Worm (Caenorhabditis elegans) whole organism, young adult: ENCODE data around the gene T11F9.22.
"Not testable (repeated sequence)": the region's sequence is repeated elsewhere in the genome, so short reads cannot be mapped to it uniquely, and the experiment has no call there.

ENCODE experiments used
- B0336.3 ChIP-seq: fragments of 200-800 bp; sonication (Bioruptor generic); IDR thresholded peaks from 2 replicates; pipeline ENCODE4 v1.3.6; 2022; ENCODE audit warnings: missing genetic modification characterization, missing compliant biosample characterization
- D2030.7 ChIP-seq: fragments of 200-800 bp; sonication (Bioruptor generic); IDR thresholded peaks from 2 replicates; pipeline ENCODE4 v1.3.6; 2022; ENCODE audit warnings: missing genetic modification reagents, missing genetic modification characterization, missing compliant biosample characterization
- F10E7.11 ChIP-seq: sonication (generic microtip); optimal IDR thresholded peaks from 2 replicates; lab custom pipeline; 2017; ENCODE audit warnings: mild to moderate bottlenecking, missing genetic modification characterization, moderate library complexity, missing compliant biosample characterization
- F33H1.4 ChIP-seq: fragments of 200-800 bp; sonication (Bioruptor generic); IDR thresholded peaks from 2 replicates; pipeline ENCODE4 v1.3.6; 2022; ENCODE audit warnings: missing genetic modification reagents, missing genetic modification characterization, missing compliant biosample characterization
- F39B2.1 ChIP-seq: fragments of 200-800 bp; sonication (Bioruptor generic); IDR thresholded peaks from 2 replicates; pipeline ENCODE4 v1.3.6; 2022; ENCODE audit warnings: missing genetic modification reagents, missing genetic modification characterization, missing compliant biosample characterization
- F49E8.2 ChIP-seq: sonication (generic microtip); optimal IDR thresholded peaks from 3 replicates; lab custom pipeline; 2017; ENCODE audit warnings: missing genetic modification characterization, mild to moderate bottlenecking, missing compliant biosample characterization, antibody characterized with exemption, moderate library complexity; ENCODE audit not compliant: insufficient read depth
- F57A8.1 ChIP-seq: fragments of 200-800 bp; sonication (Bioruptor generic); optimal IDR thresholded peaks from 2 replicates; lab custom pipeline; 2018; ENCODE audit warnings: mild to moderate bottlenecking, missing genetic modification characterization, moderate library complexity, missing compliant biosample characterization
- F57C9.4 ChIP-seq: sonication (generic microtip); optimal IDR thresholded peaks from 2 replicates; lab custom pipeline; 2017; ENCODE audit warnings: mild to moderate bottlenecking, missing genetic modification characterization, missing compliant biosample characterization
- Y56A3A.18 ChIP-seq: fragments of 200-800 bp; sonication (Bioruptor generic); IDR thresholded peaks from 2 replicates; pipeline ENCODE4 v1.3.6; 2022; ENCODE audit warnings: missing genetic modification reagents, missing genetic modification characterization, missing compliant biosample characterization
- aptf-2 ChIP-seq: fragments of 200-800 bp; sonication (Bioruptor generic); conservative IDR thresholded peaks from 2 replicates; pipeline ENCODE4 v1.3.6; 2022; ENCODE audit warnings: missing genetic modification reagents, missing genetic modification characterization, missing compliant biosample characterization
- atf-7 ChIP-seq: sonication (generic microtip); optimal IDR thresholded peaks from 2 replicates; lab custom pipeline; 2017; ENCODE audit warnings: mild to moderate bottlenecking, missing genetic modification characterization, missing compliant biosample characterization
- attf-6 ChIP-seq: fragments of 200-800 bp; sonication (Bioruptor generic); IDR thresholded peaks from 2 replicates; pipeline ENCODE4 v1.3.6; 2022; ENCODE audit warnings: missing genetic modification reagents, missing genetic modification characterization, missing compliant biosample characterization
- ceh-27 ChIP-seq: fragments of 200-800 bp; sonication (Bioruptor generic); optimal IDR thresholded peaks from 2 replicates; lab custom pipeline; 2018; ENCODE audit warnings: mild to moderate bottlenecking, missing genetic modification characterization, moderate library complexity, missing compliant biosample characterization
- ceh-58 ChIP-seq: fragments of 200-800 bp; sonication (Bioruptor generic); IDR thresholded peaks from 2 replicates; pipeline ENCODE4 v1.3.6; 2022; ENCODE audit warnings: missing genetic modification characterization, missing compliant biosample characterization
- dox-1 ChIP-seq: fragments of 200-800 bp; sonication (Bioruptor generic); IDR thresholded peaks from 2 replicates; pipeline ENCODE4 v1.3.6; 2022; ENCODE audit warnings: missing genetic modification reagents, missing genetic modification characterization, missing compliant biosample characterization
- efl-1 ChIP-seq: fragments of 150-350 bp; optimal IDR thresholded peaks from 2 replicates; lab custom pipeline; 2014; ENCODE audit warnings: missing biosample characterization, missing genetic modification reagents, missing genetic modification characterization
- ekl-4 ChIP-seq: fragments of 200-800 bp; sonication (Bioruptor generic); IDR thresholded peaks from 2 replicates; pipeline ENCODE4 v1.3.6; 2022; ENCODE audit warnings: missing genetic modification reagents, missing genetic modification characterization, missing compliant biosample characterization
- hmg-1.2 ChIP-seq: fragments of 200-800 bp; sonication (Bioruptor generic); IDR thresholded peaks from 2 replicates; pipeline ENCODE4 v1.3.6; 2022; ENCODE audit warnings: missing genetic modification reagents, missing genetic modification characterization, missing compliant biosample characterization
- hmg-20 ChIP-seq: fragments of 200-800 bp; sonication (Bioruptor generic); IDR thresholded peaks from 2 replicates; pipeline ENCODE4 v1.3.6; 2022; ENCODE audit warnings: missing genetic modification reagents, missing genetic modification characterization, missing compliant biosample characterization
- lsl-1 ChIP-seq: fragments of 200-800 bp; sonication (Bioruptor generic); optimal IDR thresholded peaks from 2 replicates; lab custom pipeline; 2018; ENCODE audit warnings: mild to moderate bottlenecking, missing genetic modification characterization, moderate library complexity, missing compliant biosample characterization
- lsy-27 ChIP-seq: sonication (generic microtip); optimal IDR thresholded peaks from 2 replicates; lab custom pipeline; 2017; ENCODE audit warnings: missing genetic modification characterization, mild to moderate bottlenecking, missing compliant biosample characterization, antibody characterized with exemption, missing genotype, borderline replicate concordance; ENCODE audit not compliant: insufficient read depth
- madf-10 ChIP-seq: sonication (generic microtip); optimal IDR thresholded peaks from 2 replicates; lab custom pipeline; 2016; ENCODE audit warnings: mild to moderate bottlenecking, missing genetic modification characterization, missing compliant biosample characterization
- madf-6 ChIP-seq: fragments of 200-800 bp; sonication (Bioruptor generic); IDR thresholded peaks from 2 replicates; pipeline ENCODE4 v1.3.6; 2022; ENCODE audit warnings: missing genetic modification reagents, missing genetic modification characterization, missing compliant biosample characterization
- madf-8 ChIP-seq: fragments of 200-800 bp; sonication (Bioruptor generic); conservative IDR thresholded peaks from 2 replicates; pipeline ENCODE4 v1.3.6; 2022; ENCODE audit warnings: missing genetic modification reagents, missing genetic modification characterization, missing compliant biosample characterization
- mes-4 ChIP-seq: sonication (generic microtip); optimal IDR thresholded peaks from 2 replicates; lab custom pipeline; 2016; ENCODE audit warnings: missing genotype, missing genetic modification characterization, missing compliant biosample characterization
- pha-4 ChIP-seq: fragments of 150-350 bp; sonication (generic microtip); optimal IDR thresholded peaks from 2 replicates; lab custom pipeline; 2014; ENCODE audit warnings: missing biosample characterization, missing genetic modification reagents, missing genetic modification characterization
- rcor-1 ChIP-seq: fragments of 200-800 bp; sonication (Bioruptor generic); IDR thresholded peaks from 2 replicates; pipeline ENCODE4 v1.3.6; 2022; ENCODE audit warnings: missing genetic modification reagents, missing genetic modification characterization, missing compliant biosample characterization
- rec-8 ChIP-seq, 2 experiments: sonication (generic microtip); optimal IDR thresholded peaks; 2 replicates each; lab custom pipeline; 2016; ENCODE audit warnings: mild to moderate bottlenecking in 2 of 2, missing genetic modification characterization in 2 of 2, missing genetic modification reagents in 2 of 2, missing genotype in 2 of 2, missing biosample characterization in 1 of 2, missing compliant biosample characterization in 1 of 2, moderate library complexity in 1 of 2
- snpc-1.1 ChIP-seq: sonication (generic microtip); optimal IDR thresholded peaks from 2 replicates; lab custom pipeline; 2017; ENCODE audit warnings: missing genetic modification characterization, mild to moderate bottlenecking, missing compliant biosample characterization, antibody characterized with exemption, moderate library complexity, missing genotype, missing genetic modification reagents; ENCODE audit not compliant: insufficient read depth
- snpc-3.4 ChIP-seq: sonication (generic microtip); optimal IDR thresholded peaks from 2 replicates; lab custom pipeline; 2017; ENCODE audit warnings: missing genetic modification characterization, mild to moderate bottlenecking, missing compliant biosample characterization, antibody characterized with exemption, moderate library complexity, missing genotype, missing genetic modification reagents
- snpc-4 ChIP-seq, 5 experiments: fragments of 150-350 bp in 1 of 5; sonication (generic microtip) in 4 of 5; optimal IDR thresholded peaks; 2 replicates each; lab custom pipeline; 2014 to 2018; ENCODE audit warnings: missing genetic modification characterization in 5 of 5, missing biosample characterization in 3 of 5, antibody characterized with exemption in 2 of 5, mild to moderate bottlenecking in 2 of 5, missing compliant biosample characterization in 2 of 5, missing genotype in 2 of 5, moderate library complexity in 2 of 5, missing genetic modification reagents in 1 of 5
- somi-1 ChIP-seq: fragments of 200-800 bp; sonication (Bioruptor generic); optimal IDR thresholded peaks from 2 replicates; lab custom pipeline; 2018; ENCODE audit warnings: mild to moderate bottlenecking, missing genetic modification characterization, missing compliant biosample characterization
- tbp1 ChIP-seq: fragments of 200-800 bp; sonication (Bioruptor generic); optimal IDR thresholded peaks from 2 replicates; lab custom pipeline; 2018; ENCODE audit warnings: mild to moderate bottlenecking, missing genetic modification characterization, missing compliant biosample characterization
- tlf-1 ChIP-seq: fragments of 200-800 bp; sonication (Bioruptor generic); optimal IDR thresholded peaks from 2 replicates; lab custom pipeline; 2018; ENCODE audit warnings: mild to moderate bottlenecking, missing genetic modification characterization, missing compliant biosample characterization
- xnd-1 ChIP-seq: sonication (generic microtip); optimal IDR thresholded peaks from 2 replicates; lab custom pipeline; 2016; ENCODE audit warnings: missing genotype, missing genetic modification reagents, missing genetic modification characterization, missing compliant biosample characterization
- ztf-6 ChIP-seq: fragments of 200-800 bp; sonication (Bioruptor generic); IDR thresholded peaks from 2 replicates; pipeline ENCODE4 v1.3.6; 2022; ENCODE audit warnings: missing genetic modification reagents, missing genetic modification characterization, missing compliant biosample characterization

Gene T11F9.22

DNA sequence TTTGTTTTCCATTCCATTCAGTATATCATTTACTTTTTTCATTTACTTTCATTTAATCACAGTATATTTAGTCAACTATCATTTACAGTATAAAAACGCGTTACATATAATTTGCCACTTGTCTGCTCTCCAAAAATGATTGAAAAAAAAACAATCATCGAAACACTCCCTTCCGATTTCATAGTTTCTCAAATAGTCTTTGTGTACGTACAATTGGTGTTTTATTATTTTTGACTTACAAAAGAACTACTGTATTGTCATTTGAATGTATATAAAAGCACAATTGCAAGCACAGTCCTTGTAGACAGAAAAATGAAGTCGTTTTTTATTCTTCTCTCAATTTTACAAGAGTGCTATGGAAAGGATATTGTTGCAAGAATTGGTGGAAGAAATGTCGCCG is 5.1 kb upstream of the T11F9.22 start, which contains the start of gene nas-22 (continued):
- TF ChIP-seq lsl-1 (GFP tag; lab: Kevin White, UChicago), result no peak

ce11 chrV:11475638-11476037 is 3.9 kb upstream of the T11F9.22 start, which contains the start of gene T11F9.7:
T11F9.7 (plus strand) TSS chrV:11475938.
- not testable (repeated sequence) for TF ChIP-seq F57C9.4 (tag; lab: Kevin White, UChicago); somi-1 (GFP tag; lab: Kevin White, UChicago); lsy-27 (tag; lab: Kevin White, UChicago)

- TF ChIP-seq F39B2.1 (GFP tag; lab: Robert Waterston, UW) (peak; percentile 8; the same call in 1 of the 2 replicates), snpc-1.1 (peak; percentile 91), xnd-1 (tag; lab: Kevin White, UChicago) (peak; percentile 12), tbp1 (GFP tag; lab: Kevin White, UChicago) (peak; percentile 53), F33H1.4 (GFP tag; lab: Robert Waterston, UW) (peak; percentile 26), B0336.3 (GFP tag; lab: Robert Waterston, UW) (peak; percentile 46; the same call in 1 of the 2 replicates), efl-1 (GFP tag; lab: Kevin White, UChicago) (peak; percentile 0), hmg-1.2 (GFP tag; lab: Robert Waterston, UW) (peak; percentile 54), snpc-4 (GFP tag; optimal IDR thresholded peaks at IDR 0.05; lab: Kevin White, UChicago) (peak; percentile 76), snpc-4 (tag; optimal IDR thresholded peaks at IDR 0.05; lab: Kevin White, UChicago) (peak; percentile 56 to 92 (median 84)), dox-1 (GFP tag; lab: Robert Waterston, UW) (peak; percentile 66), snpc-3.4 (tag; lab: Kevin White, UChicago) (peak; percentile 47), ekl-4 (GFP tag; lab: Robert Waterston, UW) (0 out of 2 replicates have a peak, but pooled peaks have one; percentile 62), rcor-1 (GFP tag; lab: Robert Waterston, UW) (peak; percentile 33; the same call in 1 of the 2 replicates), D2030.7 (GFP tag; lab: Robert Waterston, UW) (peak; percentile 81), madf-8 (GFP tag; lab: Robert Waterston, UW) (peak; percentile 35; the same call in 1 of the 2 replicates), attf-6 (GFP tag; lab: Robert Waterston, UW) (peak; percentile 49; the same call in 1 of the 2 replicates), F49E8.2 (tag; lab: Kevin White, UChicago) (peak; percentile 33), lsl-1 (GFP tag; lab: Kevin White, UChicago) (peak; percentile 31)
Measured at ce11 chrV:11478028-11478427, 1.5 kb upstream of the T11F9.22 start.

- TF ChIP-seq lsl-1 (GFP tag; lab: Kevin White, UChicago); madf-10 (tag; lab: Kevin White, UChicago); ceh-58 (GFP tag; lab: Robert Waterston, UW): not testable (repeated sequence)
Measured at ce11 chrV:11480734-11481133, 1.2 kb downstream of the T11F9.22 start, which contains the start of gene T11F9.14. T11F9.14 (minus strand) TSS chrV:11480834.

DNA sequence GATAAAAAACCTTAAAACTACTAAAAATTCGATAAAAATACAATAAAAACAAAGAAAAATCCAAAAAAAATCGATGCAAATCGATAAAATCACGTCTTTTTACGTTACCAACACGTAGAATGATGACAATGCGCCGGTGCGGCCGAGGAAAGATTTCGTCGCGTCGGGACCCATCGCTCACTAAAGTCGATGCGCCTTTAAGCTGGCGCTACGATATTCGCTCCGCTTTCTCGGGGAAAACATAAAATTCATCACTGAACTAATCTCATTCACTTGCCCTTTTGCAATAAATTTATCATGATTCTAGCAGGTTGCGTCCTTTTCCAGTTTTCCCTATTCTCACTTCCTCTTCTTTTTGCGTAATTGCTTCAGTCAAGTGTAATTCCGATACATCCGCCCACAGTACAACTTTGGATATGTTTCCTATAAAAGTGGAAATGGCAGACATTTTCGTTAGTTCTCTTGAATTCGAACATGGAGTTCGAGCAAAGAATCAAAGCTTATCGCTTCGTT is 4.1 kb downstream of the T11F9.22 start, which contains the start of gene col-157:
col-157 (plus strand) TSS at position 463 of the 513 bp plus-strand sequence.
- TF ChIP-seq F33H1.4 (GFP tag; lab: Robert Waterston, UW) (peak; percentile 68), madf-6 (GFP tag; lab: Robert Waterston, UW) (peak; percentile 33; the same call in 1 of the 2 replicates), lsl-1 (GFP tag; lab: Kevin White, UChicago) (peak; percentile 62)

DNA sequence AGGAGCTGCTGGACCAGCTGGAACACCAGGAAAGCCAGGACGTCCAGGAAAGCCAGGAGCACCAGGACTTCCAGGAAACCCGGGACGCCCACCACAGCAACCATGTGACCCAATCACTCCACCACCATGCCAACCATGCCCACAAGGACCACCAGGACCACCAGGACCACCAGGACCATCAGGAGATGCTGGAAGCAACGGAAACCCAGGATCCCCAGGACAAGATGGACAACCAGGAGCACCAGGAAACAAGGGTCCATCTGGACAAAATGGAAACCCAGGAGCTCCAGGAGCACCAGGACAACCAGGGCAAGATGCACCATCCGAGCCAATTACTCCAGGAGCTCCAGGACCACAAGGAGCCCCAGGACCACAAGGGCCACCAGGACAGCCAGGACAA is 4.9 kb downstream of the T11F9.22 start:
- TF ChIP-seq mes-4 (no peak), F10E7.11 (tag; lab: Kevin White, UChicago) (no peak), ceh-27 (no peak), pha-4 (tag; lab: Kevin White, UChicago) (no peak), aptf-2 (GFP tag; lab: Robert Waterston, UW) (no peak), hmg-20 (GFP tag; lab: Robert Waterston, UW) (0 out of 2 replicates have a peak, but pooled peaks have one; percentile 6), tlf-1 (GFP tag; lab: Kevin White, UChicago) (no peak), rec-8 (tag; optimal IDR thresholded peaks at IDR 0.05; lab: Kevin White, UChicago) (no peak), Y56A3A.18 (GFP tag; lab: Robert Waterston, UW) (no peak), ztf-6 (GFP tag; lab: Robert Waterston, UW) (no peak), F57A8.1 (no peak), atf-7 (tag; lab: Kevin White, UChicago) (no peak)
